Fruit fly (Drosophila melanogaster): ENCODE results near the gene CG15056.

Gene CG15056

dm6 chrX:18407394-18407721, 7.9 kb upstream of the CG15056 start (continued):
- TF ChIP-seq croc (GFP tag; conservative IDR thresholded peaks at IDR 0.05) (no peak), ems (GFP tag; optimal IDR thresholded peaks at IDR 0.05) (no peak), CG7963 (GFP tag; IDR thresholded peaks at IDR 0.05; ENCODE audit: partially characterized antibody) (no peak), lilli (GFP tag; optimal IDR thresholded peaks at IDR 0.05) (peak; percentile 13), Bteb2 (GFP tag; optimal IDR thresholded peaks at IDR 0.05) (peak; percentile 34), fru (optimal IDR thresholded peaks at IDR 0.05) (no peak), CG31441 (GFP tag; IDR thresholded peaks at IDR 0.05) (no peak), CG32772 (GFP tag; IDR thresholded peaks at IDR 0.05) (no peak), E2f1 (GFP tag; IDR thresholded peaks at IDR 0.05) (no peak; the same call in 1 of the 2 replicates), CG11504 (tag; optimal IDR thresholded peaks at IDR 0.05) (peak; percentile 47), CG2116 (GFP tag; optimal IDR thresholded peaks at IDR 0.05) (peak; percentile 4), CG9817 (tag; optimal IDR thresholded peaks at IDR 0.05) (peak; percentile 9), CG12299 (tag; optimal IDR thresholded peaks at IDR 0.05) (no peak), C15 (GFP tag; IDR thresholded peaks at IDR 0.05) (no peak), Pdp1 (GFP tag; optimal IDR thresholded peaks at IDR 0.05) (peak in 1 of 2 experiments; percentile 31), esg (GFP tag; conservative IDR thresholded peaks at IDR 0.05) (peak; percentile 16; the same call in 1 of the 2 replicates), bcd (GFP tag; optimal IDR thresholded peaks at IDR 0.05) (peak; percentile 2), pb (GFP tag; optimal IDR thresholded peaks at IDR 0.05) (no peak), mam (GFP tag; optimal IDR thresholded peaks at IDR 0.05) (peak; percentile 12), CG30403 (GFP tag; optimal IDR thresholded peaks at IDR 0.05) (peak; percentile 10), CG12769 (tag; optimal IDR thresholded peaks at IDR 0.05) (peak; percentile 6), ranshi (GFP tag; IDR thresholded peaks at IDR 0.05) (no peak), CG18599 (GFP tag; optimal IDR thresholded peaks at IDR 0.05) (peak; percentile 53), D19A (tag; optimal IDR thresholded peaks at IDR 0.05) (no peak), nerfin-2 (GFP tag; IDR thresholded peaks at IDR 0.05; ENCODE audit: partially characterized antibody) (no peak), rib (GFP tag; IDR thresholded peaks at IDR 0.05) (no peak), Xbp1 (GFP tag; optimal IDR thresholded peaks at IDR 0.05) (peak; percentile 5), jumu (GFP tag; optimal IDR thresholded peaks at IDR 0.05) (no peak), CG7271 (tag; optimal IDR thresholded peaks at IDR 0.05) (no peak), CG17328 (GFP tag; IDR thresholded peaks at IDR 0.05) (peak; percentile 32; the same call in 1 of the 2 replicates), Hsf (GFP tag; optimal IDR thresholded peaks at IDR 0.05) (no peak), Ets97D (GFP tag; optimal IDR thresholded peaks at IDR 0.05) (no peak), Six4 (GFP tag; optimal IDR thresholded peaks at IDR 0.05) (no peak), Sin3A (optimal IDR thresholded peaks at IDR 0.05) (no peak), PHDP (tag; optimal IDR thresholded peaks at IDR 0.05) (peak; percentile 54), Med (GFP tag) (peak; percentile 41), bsh (GFP tag; optimal IDR thresholded peaks at IDR 0.05) (peak in 1 of 2 experiments; percentile 20), repo (GFP tag; optimal IDR thresholded peaks at IDR 0.05) (no peak), CG11695 (GFP tag; IDR thresholded peaks at IDR 0.05) (no peak), dmrt99B (tag; optimal IDR thresholded peaks at IDR 0.05) (peak; percentile 26), CG6272 (GFP tag; IDR thresholded peaks at IDR 0.05) (no peak), CG4424 (GFP tag; optimal IDR thresholded peaks at IDR 0.05) (no peak), gfzf (GFP tag; optimal IDR thresholded peaks at IDR 0.05) (no peak), CG11085 (GFP tag; IDR thresholded peaks at IDR 0.05) (no peak), twi (tag; optimal IDR thresholded peaks at IDR 0.05) (no peak), NC2α (GFP tag; optimal IDR thresholded peaks at IDR 0.05) (no peak), CG17568 (GFP tag; optimal IDR thresholded peaks at IDR 0.05) (no peak), CG13894 (tag; optimal IDR thresholded peaks at IDR 0.05) (no peak), Abd-B (GFP tag; optimal IDR thresholded peaks at IDR 0.05) (no peak), Ravus (GFP tag; IDR thresholded peaks at IDR 0.05) (no peak), CG13424 (tag; optimal IDR thresholded peaks at IDR 0.05) (no peak), CG17829 (tag; optimal IDR thresholded peaks at IDR 0.05) (no peak)
